Worm (Caenorhabditis elegans): ENCODE results near the gene T23F11.2.
A peak's percentile ranks its signal among the peaks of the same experiment; 100 is the strongest.

Gene T23F11.2

ce11 chrIII:4653374-4653773 is 1.9 kb downstream of the T23F11.2 start (continued):
- TF ChIP-seq nhr-80 (tag; optimal IDR thresholded peaks at IDR 0.05) (no peak), somi-1 (GFP tag; optimal IDR thresholded peaks at IDR 0.05) (no peak), Y79H2A.3 (GFP tag; conservative IDR thresholded peaks at IDR 0.05) (0 out of 2 replicates have a peak, but pooled peaks have one; percentile 34), F37B4.10 (GFP tag; IDR thresholded peaks at IDR 0.05) (no peak), D2030.7 (GFP tag; IDR thresholded peaks at IDR 0.05) (no peak), ceh-100 (GFP tag; IDR thresholded peaks at IDR 0.05) (no peak), chd-7 (tag; optimal IDR thresholded peaks at IDR 0.05) (no peak), F23B12.7 (tag; optimal IDR thresholded peaks at IDR 0.05; ENCODE audit: insufficient read depth) (no peak), C17E4.6 (GFP tag; IDR thresholded peaks at IDR 0.05) (no peak), dpl-1 (GFP tag; optimal IDR thresholded peaks at IDR 0.05) (no peak), ztf-3 (GFP tag; optimal IDR thresholded peaks at IDR 0.05) (no peak), F55B11.4 (tag; optimal IDR thresholded peaks at IDR 0.05; ENCODE audit: borderline replicate concordance, insufficient read depth) (no peak), ztf-18 (tag; optimal IDR thresholded peaks at IDR 0.05) (no peak), athp-1 (tag; optimal IDR thresholded peaks at IDR 0.05) (peak; percentile 17), Y53G8AR.9 (GFP tag; conservative IDR thresholded peaks at IDR 0.05) (peak; percentile 73; the same call in 1 of the 2 replicates), cebp-1 (GFP tag; IDR thresholded peaks at IDR 0.05) (0 out of 2 replicates have a peak, but pooled peaks have one; percentile 16), cebp-1 (tag; optimal IDR thresholded peaks at IDR 0.05) (peak; percentile 39), sptf-2 (GFP tag; optimal IDR thresholded peaks at IDR 0.05) (no peak), mel-28 (tag; optimal IDR thresholded peaks at IDR 0.05; ENCODE audit: borderline replicate concordance) (no peak), bed-1 (GFP tag; IDR thresholded peaks at IDR 0.05) (0 out of 2 replicates have a peak, but pooled peaks have one; percentile 4), snpc-3.4 (tag; optimal IDR thresholded peaks at IDR 0.05) (no peak), lin-35 (GFP tag; optimal IDR thresholded peaks at IDR 0.05) (no peak), attf-5 (GFP tag; optimal IDR thresholded peaks at IDR 0.05) (no peak), ztf-28 (GFP tag; IDR thresholded peaks at IDR 0.05) (no peak), madf-3 (GFP tag; IDR thresholded peaks at IDR 0.05) (0 out of 2 replicates have a peak, but pooled peaks have one; percentile 65), lin-40 (tag; optimal IDR thresholded peaks at IDR 0.05) (no peak), nhr-27 (tag; optimal IDR thresholded peaks at IDR 0.05) (no peak), T07F8.4 (tag; optimal IDR thresholded peaks at IDR 0.05) (no peak), ceh-27 (GFP tag; optimal IDR thresholded peaks at IDR 0.05) (no peak)

DNA sequence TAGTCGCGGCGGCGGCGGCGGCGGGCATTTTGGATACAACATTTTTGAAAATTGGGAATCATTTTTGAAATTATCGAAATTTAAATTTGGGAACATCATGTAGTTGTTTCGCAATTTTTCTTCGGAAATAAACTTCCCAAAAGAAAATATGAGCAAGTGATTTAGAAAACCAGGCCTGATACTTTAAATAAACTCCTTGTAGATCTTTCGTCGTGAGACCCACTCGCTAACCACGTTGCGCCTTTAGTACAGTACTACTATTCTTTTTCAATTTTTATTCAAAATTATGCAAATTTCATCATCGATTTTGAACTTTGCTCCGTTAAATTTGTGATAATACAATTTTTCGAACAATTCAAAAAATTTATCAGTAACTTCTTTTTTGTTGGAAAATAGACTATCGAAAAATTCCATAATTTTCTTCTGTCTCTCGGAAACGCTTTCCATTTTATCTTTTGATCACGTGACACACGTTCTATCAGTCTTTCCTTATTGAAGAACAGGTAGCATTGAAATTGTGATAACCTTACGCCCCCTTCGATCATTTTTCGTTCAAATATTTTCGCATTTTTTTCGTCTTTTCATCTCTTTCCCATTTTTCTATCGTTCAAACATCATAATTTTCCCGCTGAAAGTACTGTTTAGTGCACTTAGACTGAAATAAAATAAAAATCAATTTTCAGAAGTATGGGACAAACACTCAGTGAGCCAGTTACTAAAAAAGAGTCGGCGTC is 5.3 kb downstream of the T23F11.2 start, which contains the start of gene ppm-2:
Gene ppm-2, plus strand, starts transcription at position 684 of the 734 bp plus-strand sequence.
- TF ChIP-seq pha-4 (tag; optimal IDR thresholded peaks at IDR 0.05) = no peak
- TF ChIP-seq lin-54 (GFP tag; optimal IDR thresholded peaks at IDR 0.05) = peak; percentile 1
- TF ChIP-seq F22D6.2 (tag; optimal IDR thresholded peaks at IDR 0.05) = no peak
- no peak for TF ChIP-seq F10E7.11 (tag; optimal IDR thresholded peaks at IDR 0.05)
- TF ChIP-seq hsf-1 (GFP tag; IDR thresholded peaks at IDR 0.05) = no peak
- 0 out of 2 replicates have a peak, but pooled peaks have one; percentile 2 for TF ChIP-seq madf-3 (GFP tag; IDR thresholded peaks at IDR 0.05)
- TF ChIP-seq cebp-1 (GFP tag; IDR thresholded peaks at IDR 0.05) = no peak
- no peak for TF ChIP-seq cebp-1 (tag; optimal IDR thresholded peaks at IDR 0.05)
- TF ChIP-seq B0035.1 (tag; optimal IDR thresholded peaks at IDR 0.05) = no peak
- no peak for TF ChIP-seq ama-1 (optimal IDR thresholded peaks at IDR 0.05)
- no peak for TF ChIP-seq ama-1 (GFP tag; optimal IDR thresholded peaks at IDR 0.05)
- peak; percentile 21 for TF ChIP-seq snpc-1.3 (tag; optimal IDR thresholded peaks at IDR 0.05; ENCODE audit: insufficient read depth)
- TF ChIP-seq unc-130 (GFP tag; optimal IDR thresholded peaks at IDR 0.05) = no peak
- peak; percentile 53 for TF ChIP-seq snpc-3.4 (tag; optimal IDR thresholded peaks at IDR 0.05)
- no peak for TF ChIP-seq dpff-1 (tag; optimal IDR thresholded peaks at IDR 0.05)
- 0 out of 2 replicates have a peak, but pooled peaks have one; percentile 13 for TF ChIP-seq mcd-1 (GFP tag; IDR thresholded peaks at IDR 0.05)
- no peak for TF ChIP-seq lin-26 (GFP tag; IDR thresholded peaks at IDR 0.05)
- 0 out of 2 replicates have a peak, but pooled peaks have one; percentile 10 for TF ChIP-seq Y53F4B.3 (GFP tag; IDR thresholded peaks at IDR 0.05)
- TF ChIP-seq hlh-12 (tag; optimal IDR thresholded peaks at IDR 0.05) = no peak
- peak; percentile 50 for TF ChIP-seq efl-1 (GFP tag; optimal IDR thresholded peaks at IDR 0.05)
- TF ChIP-seq somi-1 (GFP tag; optimal IDR thresholded peaks at IDR 0.05) = no peak
- TF ChIP-seq madf-6 (GFP tag; IDR thresholded peaks at IDR 0.05) = peak; percentile 100
- TF ChIP-seq madf-8 (GFP tag; conservative IDR thresholded peaks at IDR 0.05) = peak; percentile 100
